Fruit fly (Drosophila melanogaster): Measurements from ENCODE around the gene CG34106.

Gene CG34106

dm6 chr2L:17130795-17131194 is at the start of gene CG34106, which contains the start of gene beat-IIIa:
Gene CG34106 (plus strand): TSS chr2L:17131024.
Gene beat-IIIa (plus strand): TSS chr2L:17131024.
- TF ChIP-seq pan (optimal IDR thresholded peaks at IDR 0.05) (no peak), Vsx2 (GFP tag; optimal IDR thresholded peaks at IDR 0.05; ENCODE audit: partially characterized antibody) (no peak), HLH106 (tag; optimal IDR thresholded peaks at IDR 0.05) (no peak), Hnf4 (GFP tag; optimal IDR thresholded peaks at IDR 0.05) (no peak), ey (GFP tag; optimal IDR thresholded peaks at IDR 0.05) (no peak), CG9705 (GFP tag; optimal IDR thresholded peaks at IDR 0.05) (no peak), woc (GFP tag; optimal IDR thresholded peaks at IDR 0.05) (no peak), Dif (GFP tag; optimal IDR thresholded peaks at IDR 0.05; ENCODE audit: partially characterized antibody) (no peak), Jra (GFP tag; optimal IDR thresholded peaks at IDR 0.05) (no peak), CG32264 (GFP tag; optimal IDR thresholded peaks at IDR 0.05) (no peak), rgr (GFP tag; optimal IDR thresholded peaks at IDR 0.05) (no peak), Hr83 (GFP tag; optimal IDR thresholded peaks at IDR 0.05; ENCODE audit: poor library complexity, severe bottlenecking) (no peak), h (GFP tag; optimal IDR thresholded peaks at IDR 0.05) (no peak), br (GFP tag; optimal IDR thresholded peaks at IDR 0.05) (no peak), fru (GFP tag; optimal IDR thresholded peaks at IDR 0.05) (no peak), dsf (GFP tag; optimal IDR thresholded peaks at IDR 0.05; ENCODE audit: borderline replicate concordance) (no peak), tai (GFP tag; optimal IDR thresholded peaks at IDR 0.05) (no peak), OdsH (GFP tag; optimal IDR thresholded peaks at IDR 0.05) (no peak), Abd-B (GFP tag; optimal IDR thresholded peaks at IDR 0.05) (no peak), CrebA (GFP tag; optimal IDR thresholded peaks at IDR 0.05; ENCODE audit: borderline replicate concordance) (no peak)

- TF ChIP-seq brk (GFP tag; optimal IDR thresholded peaks at IDR 0.05) (no peak), Jra (GFP tag; optimal IDR thresholded peaks at IDR 0.05) (no peak), jim (GFP tag; optimal IDR thresholded peaks at IDR 0.05) (no peak), Myc (optimal IDR thresholded peaks at IDR 0.05) (no peak), Vsx2 (GFP tag; optimal IDR thresholded peaks at IDR 0.05; ENCODE audit: partially characterized antibody) (no peak), Hr78 (GFP tag; optimal IDR thresholded peaks at IDR 0.05) (no peak), h (GFP tag; optimal IDR thresholded peaks at IDR 0.05) (no peak), br (GFP tag; optimal IDR thresholded peaks at IDR 0.05) (no peak), ey (GFP tag; optimal IDR thresholded peaks at IDR 0.05) (no peak), lola (GFP tag; optimal IDR thresholded peaks at IDR 0.05) (no peak)
Measured at dm6 chr2L:17087341-17087740, 43.5 kb upstream of the CG34106 start, which contains the start of gene CG12620. Gene CG12620 (plus strand): TSS chr2L:17087641.

- TF ChIP-seq rgr (GFP tag; optimal IDR thresholded peaks at IDR 0.05) (no peak), tai (GFP tag; optimal IDR thresholded peaks at IDR 0.05) (no peak), lola (GFP tag; optimal IDR thresholded peaks at IDR 0.05) (no peak), CrebA (GFP tag; optimal IDR thresholded peaks at IDR 0.05; ENCODE audit: borderline replicate concordance) (no peak), foxo (GFP tag; optimal IDR thresholded peaks at IDR 0.05) (no peak), brk (GFP tag; optimal IDR thresholded peaks at IDR 0.05) (no peak), Abd-B (GFP tag; optimal IDR thresholded peaks at IDR 0.05) (no peak), dl (GFP tag; optimal IDR thresholded peaks at IDR 0.05; ENCODE audit: insufficient read depth in 1 of 2, partially characterized antibody in 2 of 2) (no peak), Hr78 (GFP tag; optimal IDR thresholded peaks at IDR 0.05) (no peak)
Measured at dm6 chr2L:17092737-17093136, 38.1 kb upstream of the CG34106 start.

- TF ChIP-seq Mio (GFP tag; optimal IDR thresholded peaks at IDR 0.05) (no peak), CG9705 (GFP tag; optimal IDR thresholded peaks at IDR 0.05) (no peak), sage (GFP tag; optimal IDR thresholded peaks at IDR 0.05) (no peak), CrebA (GFP tag; optimal IDR thresholded peaks at IDR 0.05; ENCODE audit: borderline replicate concordance) (no peak), h (GFP tag; optimal IDR thresholded peaks at IDR 0.05) (no peak), Rel (GFP tag; optimal IDR thresholded peaks at IDR 0.05) (no peak), Rel (tag; optimal IDR thresholded peaks at IDR 0.05) (no peak), dl (GFP tag; optimal IDR thresholded peaks at IDR 0.05; ENCODE audit: insufficient read depth in 1 of 2, partially characterized antibody in 2 of 2) (no peak), lola (GFP tag; optimal IDR thresholded peaks at IDR 0.05) (no peak), rgr (GFP tag; optimal IDR thresholded peaks at IDR 0.05) (no peak), Hnf4 (GFP tag; optimal IDR thresholded peaks at IDR 0.05) (no peak), N (GFP tag; optimal IDR thresholded peaks at IDR 0.05) (no peak), Vsx2 (GFP tag; optimal IDR thresholded peaks at IDR 0.05; ENCODE audit: partially characterized antibody) (no peak), Sp1 (GFP tag; optimal IDR thresholded peaks at IDR 0.05) (no peak), woc (GFP tag; optimal IDR thresholded peaks at IDR 0.05) (no peak)
Measured at dm6 chr2L:17125861-17126260, 5.0 kb upstream of the CG34106 start, which contains the start of gene CG31784. Gene CG31784 (minus strand): TSS chr2L:17125961.

All from whole organism, wandering third instar larva.